Worm (Caenorhabditis elegans) whole organism, L3 larva: ENCODE results near the gene K07C11.7.

Source experiments
- ZK546.5 ChIP-seq: sonication (generic microtip); optimal IDR thresholded peaks from 2 replicates; lab custom pipeline; 2017; ENCODE audit warnings: missing biosample characterization, missing genetic modification characterization
- ama-1 ChIP-seq: fragments of 150-350 bp; optimal IDR thresholded peaks from 2 replicates; lab custom pipeline; 2018
- ceh-28 ChIP-seq: fragments of 150-350 bp; optimal IDR thresholded peaks from 2 replicates; lab custom pipeline; 2014; ENCODE audit warnings: missing biosample characterization, missing genetic modification reagents, missing genetic modification characterization
- ceh-82 ChIP-seq: fragments of 150-350 bp; optimal IDR thresholded peaks from 2 replicates; lab custom pipeline; 2014; ENCODE audit warnings: missing biosample characterization, missing genetic modification characterization
- daf-12 ChIP-seq: fragments of 150-350 bp; optimal IDR thresholded peaks from 2 replicates; lab custom pipeline; 2014; ENCODE audit warnings: missing biosample characterization, missing genetic modification reagents, missing genetic modification characterization
- egl-27 ChIP-seq: sonication (generic microtip); optimal IDR thresholded peaks from 4 replicates; lab custom pipeline; 2017; ENCODE audit warnings: missing biosample characterization, missing genetic modification reagents, missing genetic modification characterization
- egl-5 ChIP-seq: fragments of 150-350 bp; optimal IDR thresholded peaks from 2 replicates; lab custom pipeline; 2017; ENCODE audit warnings: missing biosample characterization, missing genetic modification reagents, missing genetic modification characterization, inconsistent platforms
- elt-1 ChIP-seq: fragments of 150-350 bp; optimal IDR thresholded peaks from 2 replicates; lab custom pipeline; 2014; ENCODE audit warnings: missing biosample characterization, missing genetic modification characterization
- elt-2 ChIP-seq: sonication (generic microtip); optimal IDR thresholded peaks from 2 replicates; lab custom pipeline; 2016; ENCODE audit warnings: missing genetic modification reagents, mild to moderate bottlenecking, missing genetic modification characterization, missing compliant biosample characterization
- elt-3 ChIP-seq, 3 experiments: fragments of 150-350 bp in 1 of 3; sonication (generic microtip) in 2 of 3; optimal IDR thresholded peaks; 2 replicates in 2 of 3; 4 replicates in 1 of 3; lab custom pipeline; 2014 to 2017; ENCODE audit warnings: missing biosample characterization in 3 of 3, missing genetic modification characterization in 3 of 3
- eor-1 ChIP-seq, 2 experiments: fragments of 150-350 bp; optimal IDR thresholded peaks; 2 replicates each; lab custom pipeline; 2014 to 2018; ENCODE audit warnings: missing biosample characterization in 2 of 2, missing genetic modification characterization in 2 of 2
- fkh-10 ChIP-seq: sonication (generic microtip); optimal IDR thresholded peaks from 2 replicates; lab custom pipeline; 2017; ENCODE audit warnings: missing biosample characterization, missing genetic modification reagents, missing genetic modification characterization
- fkh-2 ChIP-seq: fragments of 150-350 bp; optimal IDR thresholded peaks from 2 replicates; lab custom pipeline; 2014; ENCODE audit warnings: missing biosample characterization, missing genetic modification reagents, missing genetic modification characterization
- fos-1 ChIP-seq: fragments of 150-350 bp; optimal IDR thresholded peaks from 2 replicates; lab custom pipeline; 2014; ENCODE audit warnings: missing biosample characterization, missing genetic modification characterization
- hmg-11 ChIP-seq: sonication (generic microtip); optimal IDR thresholded peaks from 2 replicates; lab custom pipeline; 2016; ENCODE audit warnings: missing genetic modification characterization, missing compliant biosample characterization
- jun-1 ChIP-seq: fragments of 150-350 bp; optimal IDR thresholded peaks from 2 replicates; lab custom pipeline; 2014; ENCODE audit warnings: missing biosample characterization, missing genetic modification reagents, missing genetic modification characterization
- lin-15B ChIP-seq: fragments of 150-350 bp; optimal IDR thresholded peaks from 2 replicates; lab custom pipeline; 2014; ENCODE audit warnings: missing biosample characterization, missing genetic modification characterization
- lin-39 ChIP-seq: fragments of 150-350 bp; optimal IDR thresholded peaks from 2 replicates; lab custom pipeline; 2018; ENCODE audit warnings: missing biosample characterization, missing genetic modification reagents, missing genetic modification characterization
- lsy-12 ChIP-seq: sonication (generic microtip); optimal IDR thresholded peaks from 2 replicates; lab custom pipeline; 2016; ENCODE audit warnings: mild to moderate bottlenecking, missing genetic modification characterization, missing compliant biosample characterization
- mdl-1 ChIP-seq: fragments of 150-350 bp; optimal IDR thresholded peaks from 2 replicates; lab custom pipeline; 2014; ENCODE audit warnings: missing biosample characterization, missing genetic modification characterization
- mml-1 ChIP-seq: fragments of 150-350 bp; sonication (generic microtip); optimal IDR thresholded peaks from 3 replicates; lab custom pipeline; 2014; ENCODE audit warnings: missing biosample characterization, missing genetic modification characterization
- nfya-1 ChIP-seq: sonication (generic microtip); optimal IDR thresholded peaks from 2 replicates; lab custom pipeline; 2017; ENCODE audit warnings: missing genetic modification characterization, mild to moderate bottlenecking, missing compliant biosample characterization, antibody characterized with exemption, moderate library complexity; ENCODE audit not compliant: insufficient read depth
- nhr-11 ChIP-seq: fragments of 150-350 bp; optimal IDR thresholded peaks from 2 replicates; lab custom pipeline; 2014; ENCODE audit warnings: missing biosample characterization, missing genetic modification characterization
- nhr-12 ChIP-seq: fragments of 150-350 bp; optimal IDR thresholded peaks from 2 replicates; lab custom pipeline; 2014; ENCODE audit warnings: missing biosample characterization, missing genetic modification characterization
- nhr-23 ChIP-seq: fragments of 150-350 bp; optimal IDR thresholded peaks from 2 replicates; lab custom pipeline; 2014; ENCODE audit warnings: missing biosample characterization, missing genetic modification reagents, missing genetic modification characterization
- nhr-237 ChIP-seq: fragments of 150-350 bp; optimal IDR thresholded peaks from 2 replicates; lab custom pipeline; 2014; ENCODE audit warnings: missing biosample characterization, missing genetic modification characterization
- nhr-25 ChIP-seq: sonication (generic microtip); optimal IDR thresholded peaks from 2 replicates; lab custom pipeline; 2017; ENCODE audit warnings: missing biosample characterization, missing genetic modification characterization
- nhr-28 ChIP-seq: fragments of 150-350 bp; optimal IDR thresholded peaks from 2 replicates; lab custom pipeline; 2014; ENCODE audit warnings: missing biosample characterization, missing genetic modification characterization
- nhr-43 ChIP-seq: sonication (generic microtip); optimal IDR thresholded peaks from 2 replicates; lab custom pipeline; 2016; ENCODE audit warnings: mild to moderate bottlenecking, missing genetic modification characterization, missing compliant biosample characterization; ENCODE audit not compliant: poor library complexity, severe bottlenecking
- nhr-67 ChIP-seq: fragments of 150-350 bp; optimal IDR thresholded peaks from 2 replicates; lab custom pipeline; 2014; ENCODE audit warnings: missing biosample characterization, missing genetic modification characterization
- nhr-76 ChIP-seq: fragments of 150-350 bp; sonication (generic microtip); optimal IDR thresholded peaks from 5 replicates; lab custom pipeline; 2014; ENCODE audit warnings: missing biosample characterization, missing genetic modification characterization
- nhr-77 ChIP-seq: fragments of 150-350 bp; optimal IDR thresholded peaks from 2 replicates; lab custom pipeline; 2014; ENCODE audit warnings: missing biosample characterization, missing genetic modification characterization
- pha-4 ChIP-seq: fragments of 150-350 bp; optimal IDR thresholded peaks from 2 replicates; lab custom pipeline; 2014; ENCODE audit warnings: missing biosample characterization, missing genetic modification reagents, missing genetic modification characterization
- pqm-1 ChIP-seq: fragments of 150-350 bp; optimal IDR thresholded peaks from 2 replicates; lab custom pipeline; 2017; ENCODE audit warnings: missing biosample characterization, missing genetic modification characterization, inconsistent platforms
- skn-1 ChIP-seq: fragments of 150-350 bp; optimal IDR thresholded peaks from 2 replicates; lab custom pipeline; 2014; ENCODE audit warnings: missing biosample characterization, missing genetic modification characterization
- snpc-4 ChIP-seq: fragments of 150-350 bp; optimal IDR thresholded peaks from 2 replicates; lab custom pipeline; 2014; ENCODE audit warnings: missing biosample characterization, missing genetic modification characterization
- unc-39 ChIP-seq: sonication (generic microtip); optimal IDR thresholded peaks from 4 replicates; lab custom pipeline; 2017; ENCODE audit warnings: missing biosample characterization, missing genetic modification characterization
- unc-62 ChIP-seq: fragments of 150-350 bp; sonication (generic microtip); optimal IDR thresholded peaks from 4 replicates; lab custom pipeline; 2014; ENCODE audit warnings: missing biosample characterization, missing genetic modification reagents, missing genetic modification characterization
- zag-1 ChIP-seq: fragments of 150-350 bp; optimal IDR thresholded peaks from 2 replicates; lab custom pipeline; 2014; ENCODE audit warnings: missing biosample characterization, missing genetic modification characterization
- ztf-11 ChIP-seq: fragments of 150-350 bp; optimal IDR thresholded peaks from 2 replicates; lab custom pipeline; 2014; ENCODE audit warnings: missing biosample characterization, missing genetic modification characterization
- ztf-4 ChIP-seq: fragments of 150-350 bp; optimal IDR thresholded peaks from 2 replicates; lab custom pipeline; 2014; ENCODE audit warnings: missing biosample characterization, missing genetic modification characterization

K07C11.7 gene

ce11 chrV:8239928-8240327 is 26.2 kb upstream of the K07C11.7 start, which contains the start of gene C16D9.3:
Gene C16D9.3, minus strand, starts transcription at chrV:8240028.
- TF ChIP-seq skn-1 (tag; lab: Kevin White, UChicago) = no peak
- no peak for TF ChIP-seq unc-39 (tag; lab: Kevin White, UChicago)
- TF ChIP-seq hmg-11 (tag; lab: Kevin White, UChicago) = no peak
- TF ChIP-seq nhr-43 (tag; lab: Kevin White, UChicago) = no peak
- TF ChIP-seq egl-5 (tag; lab: Kevin White, UChicago) = no peak
- no peak for TF ChIP-seq mdl-1 (tag; lab: Kevin White, UChicago)
- no peak for TF ChIP-seq lin-15B
- no peak for TF ChIP-seq nhr-237 (tag; lab: Kevin White, UChicago)
- TF ChIP-seq ama-1 (lab: Kevin White, UChicago) = no peak
- no peak for TF ChIP-seq nhr-12
- TF ChIP-seq ceh-28 (tag; lab: Kevin White, UChicago) = no peak
- TF ChIP-seq fos-1 (tag; lab: Kevin White, UChicago) = no peak
- TF ChIP-seq ceh-82 = no peak

- TF ChIP-seq egl-5 (tag; lab: Kevin White, UChicago) = no peak
- no peak for TF ChIP-seq daf-12 (tag; lab: Kevin White, UChicago)
- TF ChIP-seq nhr-23 = peak; percentile 62
- no peak for TF ChIP-seq unc-62 (GFP tag; lab: Kevin White, UChicago)
- TF ChIP-seq ceh-28 (tag; lab: Kevin White, UChicago) = peak; percentile 73
- TF ChIP-seq, all 47 proteins: peak for 2
These were observed 24.5 kb upstream of the K07C11.7 start, which contains the start of gene rol-3 for ce11 chrV:8238290-8238689. Gene rol-3, minus strand, starts transcription at chrV:8238409.

ce11 chrV:8235331-8235730 is 21.6 kb upstream of the K07C11.7 start:
- TF ChIP-seq nfya-1 (tag; lab: Kevin White, UChicago) (peak; percentile 36), nhr-12 (no peak), fkh-2 (tag; lab: Kevin White, UChicago) (no peak), unc-62 (GFP tag; lab: Kevin White, UChicago) (no peak), ztf-4 (tag; lab: Kevin White, UChicago) (no peak), skn-1 (tag; lab: Kevin White, UChicago) (no peak), mdl-1 (tag; lab: Kevin White, UChicago) (no peak), elt-3 (tag; optimal IDR thresholded peaks at IDR 0.05; lab: Kevin White, UChicago) (no peak), nhr-77 (tag; lab: Kevin White, UChicago) (no peak), lin-15B (no peak), zag-1 (no peak), nhr-11 (tag; lab: Kevin White, UChicago) (no peak), egl-27 (tag; lab: Kevin White, UChicago) (no peak), egl-5 (tag; lab: Kevin White, UChicago) (no peak), nhr-76 (tag; lab: Kevin White, UChicago) (no peak), ceh-82 (no peak), fkh-10 (GFP tag; lab: Kevin White, UChicago) (no peak), elt-2 (tag; lab: Kevin White, UChicago) (peak; percentile 20), eor-1 (tag; optimal IDR thresholded peaks at IDR 0.05; lab: Kevin White, UChicago) (no peak), pha-4 (tag; lab: Kevin White, UChicago) (no peak), jun-1 (tag; lab: Kevin White, UChicago) (no peak), ztf-11 (tag; lab: Kevin White, UChicago) (no peak), fos-1 (tag; lab: Kevin White, UChicago) (no peak), nhr-25 (peak; percentile 53), snpc-4 (tag; lab: Kevin White, UChicago) (peak; percentile 29), lin-39 (peak; percentile 2), lsy-12 (peak; percentile 41), hmg-11 (tag; lab: Kevin White, UChicago) (no peak), nhr-23 (peak; percentile 39), unc-39 (tag; lab: Kevin White, UChicago) (no peak), ama-1 (lab: Kevin White, UChicago) (no peak), ZK546.5 (no peak), mml-1 (tag; lab: Kevin White, UChicago) (no peak), pqm-1 (tag; lab: Kevin White, UChicago) (peak; percentile 40), elt-1 (tag; lab: Kevin White, UChicago) (no peak), ceh-28 (tag; lab: Kevin White, UChicago) (no peak), daf-12 (tag; lab: Kevin White, UChicago) (no peak), nhr-67 (tag; lab: Kevin White, UChicago) (no peak), nhr-28 (tag; lab: Kevin White, UChicago) (no peak)
